Fruit fly (Drosophila melanogaster) whole organism, embryonic: ENCODE results near the gene Or88a.

Experiments
- Abd-B ChIP-seq: fragments of 200-800 bp; sonication (Bioruptor generic); optimal IDR thresholded peaks from 2 replicates; lab custom pipeline; 2018; ENCODE audit warnings: missing biosample characterization, mild to moderate bottlenecking, missing genetic modification characterization, moderate library complexity
- Aef1 ChIP-seq: fragments of 200-800 bp; sonication (Bioruptor generic); IDR thresholded peaks from 3 replicates; pipeline ENCODE4 v1.3.6; 2022; ENCODE audit warnings: missing biosample characterization, missing genetic modification characterization
- Atf3 ChIP-seq: fragments of 200-800 bp; sonication (Bioruptor generic); optimal IDR thresholded peaks from 3 replicates; lab custom pipeline; 2016; ENCODE audit warnings: missing biosample characterization, missing genetic modification characterization
- Atf6 ChIP-seq: fragments of 200-800 bp; sonication (Bioruptor generic); IDR thresholded peaks from 2 replicates; pipeline ENCODE4 v1.3.6; 2022; ENCODE audit warnings: missing biosample characterization, missing genetic modification characterization
- Bgb ChIP-seq: fragments of 200-800 bp; sonication (Bioruptor generic); IDR thresholded peaks from 2 replicates; pipeline ENCODE4 v1.3.6; 2022; ENCODE audit warnings: missing biosample characterization, missing genetic modification characterization; ENCODE audit not compliant: partially characterized antibody
- CG10267 ChIP-seq: fragments of 200-800 bp; sonication (Bioruptor generic); optimal IDR thresholded peaks from 2 replicates; lab custom pipeline; 2018; ENCODE audit warnings: missing biosample characterization, mild to moderate bottlenecking, missing genetic modification characterization, moderate library complexity
- CG11696 ChIP-seq: fragments of 200-800 bp; sonication (Bioruptor generic); IDR thresholded peaks from 2 replicates; pipeline ENCODE4 v1.3.6; 2022; ENCODE audit warnings: missing biosample characterization, missing genetic modification characterization
- CG13287 ChIP-seq: fragments of 200-800 bp; sonication (Bioruptor generic); IDR thresholded peaks from 2 replicates; pipeline ENCODE4 v1.3.6; 2022; ENCODE audit warnings: missing biosample characterization, missing genetic modification characterization; ENCODE audit not compliant: partially characterized antibody
- CG13894 ChIP-seq: fragments of 200-800 bp; sonication (Bioruptor generic); optimal IDR thresholded peaks from 3 replicates; lab custom pipeline; 2018; ENCODE audit warnings: missing biosample characterization, mild to moderate bottlenecking, missing genetic modification characterization, moderate library complexity
- CG14667 ChIP-seq: fragments of 200-800 bp; sonication (Bioruptor generic); IDR thresholded peaks from 2 replicates; pipeline ENCODE4 v1.3.6; 2022; ENCODE audit warnings: missing biosample characterization, missing genetic modification characterization
- CG15479 ChIP-seq: fragments of 200-800 bp; sonication (Bioruptor generic); optimal IDR thresholded peaks from 3 replicates; lab custom pipeline; 2019; ENCODE audit warnings: missing biosample characterization, mild to moderate bottlenecking, missing genetic modification characterization, moderate library complexity
- CG18764 ChIP-seq: fragments of 200-800 bp; sonication (Bioruptor generic); optimal IDR thresholded peaks from 3 replicates; lab custom pipeline; 2016; ENCODE audit warnings: missing biosample characterization, missing genetic modification characterization
- CG2116 ChIP-seq: fragments of 200-800 bp; sonication (Bioruptor generic); optimal IDR thresholded peaks from 3 replicates; lab custom pipeline; 2018; ENCODE audit warnings: missing biosample characterization, mild to moderate bottlenecking, missing genetic modification characterization
- CG3065 ChIP-seq: fragments of 200-800 bp; sonication (Bioruptor generic); optimal IDR thresholded peaks from 2 replicates; lab custom pipeline; 2016; ENCODE audit warnings: missing biosample characterization, missing genetic modification characterization
- CG31365 ChIP-seq: fragments of 200-800 bp; sonication (Bioruptor generic); optimal IDR thresholded peaks from 2 replicates; lab custom pipeline; 2018; ENCODE audit warnings: missing biosample characterization, mild to moderate bottlenecking, missing genetic modification characterization
- CG31388 ChIP-seq: fragments of 200-800 bp; sonication (Bioruptor generic); optimal IDR thresholded peaks from 2 replicates; lab custom pipeline; 2016; ENCODE audit warnings: missing biosample characterization, missing genetic modification characterization
- CG3163 ChIP-seq: fragments of 200-800 bp; sonication (Bioruptor generic); optimal IDR thresholded peaks from 3 replicates; lab custom pipeline; 2016; ENCODE audit warnings: missing biosample characterization, missing genetic modification characterization
- CG4820 ChIP-seq: fragments of 200-800 bp; sonication (Bioruptor generic); optimal IDR thresholded peaks from 3 replicates; lab custom pipeline; 2016; ENCODE audit warnings: missing biosample characterization, missing genetic modification characterization
- CG6272 ChIP-seq: fragments of 200-800 bp; sonication (Bioruptor generic); IDR thresholded peaks from 2 replicates; pipeline ENCODE4 v1.3.6; 2022; ENCODE audit warnings: missing biosample characterization, missing genetic modification characterization
- CG7987 ChIP-seq: fragments of 200-800 bp; sonication (Bioruptor generic); optimal IDR thresholded peaks from 2 replicates; lab custom pipeline; 2018; ENCODE audit warnings: missing biosample characterization, mild to moderate bottlenecking, missing genetic modification characterization, moderate library complexity
- CG8478 ChIP-seq: fragments of >200 bp; optimal IDR thresholded peaks from 2 replicates; lab custom pipeline; 2018
- CTCF ChIP-seq: fragments of 200-800 bp; sonication (Bioruptor generic); optimal IDR thresholded peaks from 2 replicates; lab custom pipeline; 2017; ENCODE audit warnings: missing biosample characterization, mild to moderate bottlenecking, missing genetic modification characterization, moderate library complexity
- D ChIP-seq, 2 experiments: fragments of 200-800 bp in 1 of 2; fragments of >200 bp in 1 of 2; sonication (Bioruptor generic) in 1 of 2; optimal IDR thresholded peaks; 2 replicates in 1 of 2; 3 replicates in 1 of 2; lab custom pipeline; 2017; ENCODE audit warnings: mild to moderate bottlenecking in 1 of 2, missing biosample characterization in 1 of 2, missing genetic modification characterization in 1 of 2, missing genetic modification reagents in 1 of 2
- Dad ChIP-seq: fragments of 200-800 bp; sonication (Bioruptor generic); optimal IDR thresholded peaks from 3 replicates; lab custom pipeline; 2016; ENCODE audit warnings: missing biosample characterization, missing genetic modification characterization
- Dfd ChIP-seq, 2 experiments: fragments of >200 bp; optimal IDR thresholded peaks; 2 replicates each; lab custom pipeline; 2017; ENCODE audit warnings: missing biosample characterization in 2 of 2, missing genetic modification characterization in 2 of 2
- Dip3 ChIP-seq: fragments of 200-800 bp; sonication (Bioruptor generic); optimal IDR thresholded peaks from 3 replicates; lab custom pipeline; 2016; ENCODE audit warnings: missing biosample characterization, missing genetic modification characterization
- Eip74EF ChIP-seq, 2 experiments: fragments of 200-800 bp in 1 of 2; fragments of >200 bp in 1 of 2; sonication (Bioruptor generic) in 1 of 2; optimal IDR thresholded peaks; 2 replicates each; lab custom pipeline; 2017 to 2019; ENCODE audit warnings: missing biosample characterization in 2 of 2, missing genetic modification characterization in 2 of 2, mild to moderate bottlenecking in 1 of 2, moderate library complexity in 1 of 2
- Fer2 ChIP-seq: fragments of 200-800 bp; sonication (Bioruptor generic); optimal IDR thresholded peaks from 2 replicates; lab custom pipeline; 2018; ENCODE audit warnings: missing biosample characterization, mild to moderate bottlenecking, missing genetic modification characterization, moderate library complexity
- Sox100B ChIP-seq: fragments of 200-800 bp; sonication (Bioruptor generic); optimal IDR thresholded peaks from 3 replicates; lab custom pipeline; 2018; ENCODE audit warnings: missing biosample characterization, mild to moderate bottlenecking, missing genetic modification characterization
- ap ChIP-seq: fragments of 200-800 bp; sonication (Bioruptor generic); IDR thresholded peaks from 2 replicates; pipeline ENCODE4 v1.3.6; 2022; ENCODE audit warnings: missing biosample characterization, missing genetic modification characterization
- dmrt11E ChIP-seq: fragments of 200-800 bp; sonication (Bioruptor generic); optimal IDR thresholded peaks from 3 replicates; lab custom pipeline; 2018; ENCODE audit warnings: missing biosample characterization, mild to moderate bottlenecking, missing genetic modification characterization, moderate library complexity
- fd3F ChIP-seq: fragments of 200-800 bp; sonication (Bioruptor generic); optimal IDR thresholded peaks from 2 replicates; lab custom pipeline; 2018; ENCODE audit warnings: missing biosample characterization, mild to moderate bottlenecking, missing genetic modification characterization, moderate library complexity
- gro ChIP-seq: fragments of 200-800 bp; sonication (Bioruptor generic); optimal IDR thresholded peaks from 2 replicates; lab custom pipeline; 2016; ENCODE audit warnings: missing biosample characterization, missing genetic modification characterization
- hkb ChIP-seq, 2 experiments: fragments of 200-800 bp in 1 of 2; fragments of >200 bp in 1 of 2; sonication (Bioruptor generic) in 1 of 2; IDR thresholded peaks in 1 of 2; optimal IDR thresholded peaks in 1 of 2; 2 replicates each; pipeline versions ENCODE4 v1.3.6 to Lab custom; 2017 to 2022; ENCODE audit warnings: missing biosample characterization in 1 of 2, missing genetic modification characterization in 1 of 2
- inv ChIP-seq: fragments of 200-800 bp; sonication (Bioruptor generic); IDR thresholded peaks from 2 replicates; pipeline ENCODE4 v1.3.6; 2022; ENCODE audit warnings: missing biosample characterization, missing genetic modification characterization; ENCODE audit not compliant: partially characterized antibody
- lab ChIP-seq: fragments of 200-800 bp; sonication (Bioruptor generic); optimal IDR thresholded peaks from 3 replicates; lab custom pipeline; 2017; ENCODE audit warnings: missing biosample characterization, missing genetic modification characterization, mild to moderate bottlenecking, moderate library complexity, missing genetic modification reagents
- nau ChIP-seq: fragments of 200-800 bp; sonication (Bioruptor generic); optimal IDR thresholded peaks from 3 replicates; lab custom pipeline; 2017; ENCODE audit warnings: missing biosample characterization, mild to moderate bottlenecking, missing genetic modification characterization, missing genetic modification reagents
- phol ChIP-seq: fragments of 200-800 bp; sonication (Bioruptor generic); optimal IDR thresholded peaks from 3 replicates; lab custom pipeline; 2018; ENCODE audit warnings: missing biosample characterization, mild to moderate bottlenecking, missing genetic modification characterization, moderate library complexity
- ranshi ChIP-seq: fragments of 200-800 bp; sonication (Bioruptor generic); IDR thresholded peaks from 2 replicates; pipeline ENCODE4 v1.3.6; 2022; ENCODE audit warnings: missing biosample characterization, missing genetic modification characterization
- row ChIP-seq: fragments of 200-800 bp; sonication (Bioruptor generic); IDR thresholded peaks from 3 replicates; pipeline ENCODE4 v1.3.6; 2022; ENCODE audit warnings: missing biosample characterization, missing genetic modification characterization
- sd ChIP-seq: fragments of 200-800 bp; sonication (Bioruptor generic); optimal IDR thresholded peaks from 3 replicates; lab custom pipeline; 2018; ENCODE audit warnings: missing biosample characterization, mild to moderate bottlenecking, missing genetic modification characterization, moderate library complexity
- sens ChIP-seq: fragments of 200-800 bp; sonication (Bioruptor generic); peaks from one replicate; lab custom pipeline; 2016; ENCODE audit warnings: missing biosample characterization, missing genetic modification characterization
- sens-2 ChIP-seq: fragments of 200-800 bp; sonication (Bioruptor generic); IDR thresholded peaks from 2 replicates; pipeline ENCODE4 v1.3.6; 2022; ENCODE audit warnings: missing biosample characterization, missing genetic modification characterization
- slou ChIP-seq: fragments of 200-800 bp; sonication (Bioruptor generic); optimal IDR thresholded peaks from 3 replicates; lab custom pipeline; 2016; ENCODE audit warnings: missing biosample characterization, missing genetic modification characterization
- tin ChIP-seq: fragments of 200-800 bp; sonication (Bioruptor generic); optimal IDR thresholded peaks from 3 replicates; lab custom pipeline; 2016; ENCODE audit warnings: missing biosample characterization, missing genetic modification characterization
- twi ChIP-seq: fragments of 200-800 bp; optimal IDR thresholded peaks from 2 replicates; lab custom pipeline; 2019; ENCODE audit warnings: missing biosample characterization, mild to moderate bottlenecking, missing genetic modification characterization, moderate library complexity
- unc-4 ChIP-seq: fragments of 200-800 bp; sonication (Bioruptor generic); IDR thresholded peaks from 2 replicates; pipeline ENCODE4 v1.3.6; 2022; ENCODE audit warnings: missing biosample characterization, missing genetic modification characterization; ENCODE audit not compliant: partially characterized antibody
- zf30C ChIP-seq: fragments of 200-800 bp; sonication (Bioruptor generic); optimal IDR thresholded peaks from 3 replicates; lab custom pipeline; 2018; ENCODE audit warnings: missing biosample characterization, mild to moderate bottlenecking, missing genetic modification characterization

Gene Or88a

DNA sequence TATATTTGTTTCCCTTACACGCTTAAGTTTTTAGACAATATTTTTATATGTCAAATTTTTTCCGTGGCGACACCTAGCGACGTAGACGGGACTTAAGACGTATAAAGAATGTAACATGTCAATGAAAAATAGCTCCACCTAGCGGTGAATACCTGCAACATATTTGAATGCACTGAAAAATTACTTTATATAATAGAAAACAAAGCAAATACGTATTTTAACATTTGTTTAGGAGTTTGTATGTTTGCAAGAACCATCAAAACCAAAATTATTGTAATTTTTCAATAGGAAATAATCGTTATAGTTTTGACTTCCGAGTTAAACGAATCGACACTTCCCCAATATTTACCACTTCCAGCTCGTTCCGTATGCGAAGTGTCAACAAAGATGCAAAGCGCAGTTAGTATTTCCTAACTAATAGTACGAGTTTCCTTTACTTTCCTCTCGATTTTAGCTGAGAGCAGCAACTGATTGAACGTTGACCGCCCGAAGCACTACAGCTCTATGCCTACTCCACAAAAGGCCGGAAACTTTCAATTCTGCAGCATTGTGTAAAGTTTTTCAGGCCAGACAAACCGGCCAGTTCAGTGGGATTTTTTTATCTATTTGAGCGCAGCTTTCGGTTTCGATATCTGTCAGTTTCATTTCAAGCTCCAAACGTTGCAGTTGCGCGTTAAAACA lies 20.2 kb upstream of the Or88a start, which contains the start of gene Npc2b (continued):
- TF ChIP-seq CG14667 (peak; percentile 26; the same call in 1 of the 2 replicates), Aef1 (GFP tag; lab: Robert Waterston, UW) (peak; percentile 56; the same call in 2 of the 3 replicates), inv (peak; percentile 44), fd3F (GFP tag; lab: Kevin White, UChicago) (peak; percentile 6), CG18764 (GFP tag; lab: Kevin White, UChicago) (peak; percentile 17), row (GFP tag; lab: Robert Waterston, UW) (peak; percentile 49), Sox100B (peak; percentile 36), CG31388 (peak; percentile 18), CG2116 (GFP tag; lab: Kevin White, UChicago) (peak; percentile 20), Eip74EF (GFP tag; optimal IDR thresholded peaks at IDR 0.05; lab: Kevin White, UChicago) (peak in 1 of 2 experiments; percentile 55), Atf3 (GFP tag; lab: Kevin White, UChicago) (peak; percentile 49), Dad (GFP tag; lab: Kevin White, UChicago) (peak; percentile 20), CG11696 (GFP tag; lab: Robert Waterston, UW) (no peak), dmrt11E (tag; lab: Kevin White, UChicago) (peak; percentile 49), CG13894 (peak; percentile 49), CG6272 (0 out of 2 replicates have a peak, but pooled peaks have one; percentile 30), sd (tag; lab: Kevin White, UChicago) (peak; percentile 85), zf30C (GFP tag; lab: Kevin White, UChicago) (peak; percentile 88), hkb (optimal IDR thresholded peaks at IDR 0.05; lab: Kevin White, UChicago) (no peak), hkb (GFP tag; IDR thresholded peaks at IDR 0.05; lab: Robert Waterston, UW) (peak; percentile 59), CG3163 (peak; percentile 23), CG13287 (GFP tag; lab: Robert Waterston, UW) (peak; percentile 39; the same call in 1 of the 2 replicates), CG3065 (no peak), twi (tag; lab: Kevin White, UChicago) (peak; percentile 2), sens (GFP tag; lab: Kevin White, UChicago) (peak; percentile 92), tin (GFP tag; lab: Kevin White, UChicago) (peak; percentile 67), CG4820 (GFP tag; lab: Kevin White, UChicago) (peak; percentile 34), ranshi (GFP tag; lab: Robert Waterston, UW) (0 out of 2 replicates have a peak, but pooled peaks have one; percentile 16), CG8478 (no peak), sens-2 (GFP tag; lab: Robert Waterston, UW) (no peak), Fer2 (tag; lab: Kevin White, UChicago) (no peak), Abd-B (GFP tag; lab: Kevin White, UChicago) (peak; percentile 42), unc-4 (GFP tag; lab: Robert Waterston, UW) (no peak), slou (no peak), lab (GFP tag; lab: Kevin White, UChicago) (peak; percentile 68), CG7987 (peak; percentile 50), Atf6 (peak; percentile 39; the same call in 1 of the 2 replicates), nau (GFP tag; lab: Kevin White, UChicago) (peak; percentile 29), ap (no peak), Bgb (GFP tag; lab: Robert Waterston, UW) (peak; percentile 81), CG31365 (tag; lab: Kevin White, UChicago) (no peak), phol (tag; lab: Kevin White, UChicago) (peak; percentile 39), Dip3 (GFP tag; lab: Kevin White, UChicago) (peak; percentile 50), Dfd (GFP tag; optimal IDR thresholded peaks at IDR 0.05; lab: Kevin White, UChicago) (no peak), gro (GFP tag; lab: Kevin White, UChicago) (peak; percentile 14), CG10267 (tag; lab: Kevin White, UChicago) (peak; percentile 39), CTCF (peak; percentile 99), D (optimal IDR thresholded peaks at IDR 0.05; lab: Kevin White, UChicago) (no peak), D (GFP tag; optimal IDR thresholded peaks at IDR 0.05; lab: Kevin White, UChicago) (peak; percentile 26), CG15479 (GFP tag; lab: Kevin White, UChicago) (no peak)
